Fruit fly (Drosophila melanogaster) whole organism, embryonic: Measurements from ENCODE around the gene orb.

Source experiments
- Atf3 ChIP-seq: fragments of 200-800 bp; sonication (Bioruptor generic); optimal IDR thresholded peaks from 3 replicates; lab custom pipeline; 2016; ENCODE audit warnings: missing biosample characterization, missing genetic modification characterization
- Bdp1 ChIP-seq: fragments of 200-800 bp; sonication (Bioruptor generic); optimal IDR thresholded peaks from 3 replicates; lab custom pipeline; 2016; ENCODE audit warnings: missing biosample characterization, missing genetic modification characterization
- Bgb ChIP-seq: fragments of 200-800 bp; sonication (Bioruptor generic); IDR thresholded peaks from 2 replicates; pipeline ENCODE4 v1.3.6; 2022; ENCODE audit warnings: missing biosample characterization, missing genetic modification characterization; ENCODE audit not compliant: partially characterized antibody
- CG1024 ChIP-seq: fragments of 200-800 bp; sonication (Bioruptor generic); IDR thresholded peaks from 2 replicates; pipeline ENCODE4 v1.3.6; 2022; ENCODE audit warnings: missing biosample characterization, missing genetic modification characterization
- CG11504 ChIP-seq: fragments of 200-800 bp; sonication (Bioruptor generic); optimal IDR thresholded peaks from 3 replicates; lab custom pipeline; 2019; ENCODE audit warnings: missing biosample characterization, mild to moderate bottlenecking, missing genetic modification characterization, moderate library complexity
- CG12942 ChIP-seq: fragments of 200-800 bp; sonication (Bioruptor generic); optimal IDR thresholded peaks from 3 replicates; lab custom pipeline; 2016; ENCODE audit warnings: missing biosample characterization, missing genetic modification characterization
- CG14014 ChIP-seq: fragments of 200-800 bp; sonication (Bioruptor generic); IDR thresholded peaks from 2 replicates; pipeline ENCODE4 v1.3.6; 2022; ENCODE audit warnings: missing biosample characterization, missing genetic modification characterization
- CG14050 ChIP-seq: fragments of 200-800 bp; sonication (Bioruptor generic); IDR thresholded peaks from 3 replicates; pipeline ENCODE4 v1.3.6; 2022; ENCODE audit warnings: missing biosample characterization, missing genetic modification characterization
- CG14667 ChIP-seq: fragments of 200-800 bp; sonication (Bioruptor generic); IDR thresholded peaks from 2 replicates; pipeline ENCODE4 v1.3.6; 2022; ENCODE audit warnings: missing biosample characterization, missing genetic modification characterization
- CG17568 ChIP-seq: fragments of 200-800 bp; sonication (Bioruptor generic); optimal IDR thresholded peaks from 2 replicates; lab custom pipeline; 2018; ENCODE audit warnings: missing biosample characterization, mild to moderate bottlenecking, missing genetic modification characterization, moderate library complexity
- CG30431 ChIP-seq: fragments of 200-800 bp; sonication (Bioruptor generic); optimal IDR thresholded peaks from 2 replicates; lab custom pipeline; 2017; ENCODE audit warnings: missing biosample characterization, missing genetic modification characterization
- CG31365 ChIP-seq: fragments of 200-800 bp; sonication (Bioruptor generic); optimal IDR thresholded peaks from 2 replicates; lab custom pipeline; 2018; ENCODE audit warnings: missing biosample characterization, mild to moderate bottlenecking, missing genetic modification characterization
- CG4360 ChIP-seq: fragments of 200-800 bp; sonication (Bioruptor generic); IDR thresholded peaks from 2 replicates; pipeline ENCODE4 v1.3.6; 2022; ENCODE audit warnings: missing biosample characterization, missing genetic modification characterization
- CG7745 ChIP-seq: fragments of 200-800 bp; sonication (Bioruptor generic); optimal IDR thresholded peaks from 2 replicates; lab custom pipeline; 2018; ENCODE audit warnings: missing biosample characterization, mild to moderate bottlenecking, missing genetic modification characterization, moderate library complexity
- CG7839 ChIP-seq: fragments of 200-800 bp; sonication (Bioruptor generic); optimal IDR thresholded peaks from 3 replicates; lab custom pipeline; 2018; ENCODE audit warnings: missing biosample characterization, mild to moderate bottlenecking, missing genetic modification characterization, moderate library complexity
- CG8089 ChIP-seq: fragments of 200-800 bp; sonication (Bioruptor generic); optimal IDR thresholded peaks from 3 replicates; lab custom pipeline; 2016; ENCODE audit warnings: missing biosample characterization, missing genetic modification characterization
- CG8478 ChIP-seq: fragments of >200 bp; optimal IDR thresholded peaks from 2 replicates; lab custom pipeline; 2018
- CG9876 ChIP-seq: fragments of 200-800 bp; sonication (Bioruptor generic); optimal IDR thresholded peaks from 2 replicates; lab custom pipeline; 2016; ENCODE audit warnings: missing biosample characterization, missing genetic modification characterization
- CoRest ChIP-seq: fragments of 200-800 bp; sonication (Bioruptor generic); optimal IDR thresholded peaks from 3 replicates; lab custom pipeline; 2018; ENCODE audit warnings: missing biosample characterization, mild to moderate bottlenecking, missing genetic modification characterization, moderate library complexity
- E2f2 ChIP-seq: fragments of 200-800 bp; sonication (Bioruptor generic); IDR thresholded peaks from 2 replicates; pipeline ENCODE4 v1.3.6; 2022; ENCODE audit warnings: missing biosample characterization, missing genetic modification characterization
- Ets97D ChIP-seq: fragments of 200-800 bp; sonication (Bioruptor generic); optimal IDR thresholded peaks from 3 replicates; lab custom pipeline; 2016; ENCODE audit warnings: missing biosample characterization, missing genetic modification characterization
- Gsc ChIP-seq: fragments of 200-800 bp; sonication (Bioruptor generic); IDR thresholded peaks from 2 replicates; pipeline ENCODE4 v1.3.6; 2022; ENCODE audit warnings: missing biosample characterization, missing genetic modification characterization
- H15 ChIP-seq: fragments of 200-800 bp; sonication (Bioruptor generic); IDR thresholded peaks from 3 replicates; pipeline ENCODE4 v1.3.6; 2022; ENCODE audit warnings: missing biosample characterization, missing genetic modification characterization
- H2.0 ChIP-seq: fragments of 200-800 bp; sonication (Bioruptor generic); IDR thresholded peaks from 2 replicates; pipeline ENCODE4 v1.3.6; 2022; ENCODE audit warnings: missing biosample characterization, missing genetic modification characterization
- HLH54F ChIP-seq: fragments of 200-800 bp; sonication (Bioruptor generic); optimal IDR thresholded peaks from 3 replicates; lab custom pipeline; 2016; ENCODE audit warnings: missing biosample characterization, missing genetic modification characterization
- Hr3 ChIP-seq: fragments of 200-800 bp; sonication (Bioruptor generic); optimal IDR thresholded peaks from 3 replicates; lab custom pipeline; 2016; ENCODE audit warnings: missing biosample characterization, missing genetic modification characterization
- Hr78 ChIP-seq, 2 experiments: fragments of 200-800 bp in 1 of 2; fragments of >200 bp in 1 of 2; sonication (Bioruptor generic) in 1 of 2; optimal IDR thresholded peaks; 2 replicates each; lab custom pipeline; 2017 to 2019; ENCODE audit warnings: missing biosample characterization in 2 of 2, missing genetic modification characterization in 2 of 2, mild to moderate bottlenecking in 1 of 2, moderate library complexity in 1 of 2
- Med ChIP-seq: fragments of 200-800 bp; sonication (Bioruptor generic); peaks from one replicate; lab custom pipeline; 2016; ENCODE audit warnings: missing biosample characterization, missing genetic modification characterization, mild to moderate bottlenecking, inconsistent platforms, moderate library complexity
- NFAT ChIP-seq: fragments of 200-800 bp; sonication (Bioruptor generic); IDR thresholded peaks from 2 replicates; pipeline ENCODE4 v1.3.6; 2022; ENCODE audit warnings: missing biosample characterization, missing genetic modification characterization
- Oaz ChIP-seq: fragments of 200-800 bp; sonication (Bioruptor generic); IDR thresholded peaks from 2 replicates; pipeline ENCODE4 v1.3.6; 2022; ENCODE audit warnings: missing biosample characterization, missing genetic modification characterization
- Pdp1 ChIP-seq, 2 experiments: fragments of 200-800 bp; sonication (Bioruptor generic); optimal IDR thresholded peaks; 3 replicates each; lab custom pipeline; 2016; ENCODE audit warnings: missing biosample characterization in 2 of 2, missing genetic modification characterization in 2 of 2, mild to moderate bottlenecking in 1 of 2, moderate library complexity in 1 of 2
- Sry-δ ChIP-seq: fragments of 200-800 bp; sonication (Bioruptor generic); optimal IDR thresholded peaks from 2 replicates; lab custom pipeline; 2016; ENCODE audit warnings: missing biosample characterization, missing genetic modification characterization
- Trl ChIP-seq, 3 experiments: fragments of >200 bp in 2 of 3; fragments of 200-800 bp in 1 of 3; sonication (Bioruptor generic) in 1 of 3; optimal IDR thresholded peaks; 2 replicates in 1 of 3; 3 replicates in 2 of 3; lab custom pipeline; 2016 to 2017; ENCODE audit warnings: missing biosample characterization in 1 of 3, missing genetic modification characterization in 1 of 3
- ab ChIP-seq: fragments of 200-800 bp; sonication (Bioruptor generic); optimal IDR thresholded peaks from 2 replicates; lab custom pipeline; 2016; ENCODE audit warnings: missing biosample characterization, missing genetic modification characterization
- ac ChIP-seq: fragments of 200-800 bp; sonication (Bioruptor generic); optimal IDR thresholded peaks from 3 replicates; lab custom pipeline; 2017; ENCODE audit warnings: missing biosample characterization, mild to moderate bottlenecking, missing genetic modification characterization
- ase ChIP-seq: fragments of 200-800 bp; sonication (Bioruptor generic); IDR thresholded peaks from 3 replicates; pipeline ENCODE4 v1.3.6; 2022; ENCODE audit warnings: missing biosample characterization, missing genetic modification characterization
- cad ChIP-seq: fragments of >200 bp; optimal IDR thresholded peaks from 2 replicates; lab custom pipeline; 2017; ENCODE audit warnings: missing biosample characterization, missing genetic modification characterization
- ci ChIP-seq: fragments of 200-800 bp; sonication (Bioruptor generic); IDR thresholded peaks from 3 replicates; pipeline ENCODE4 v1.3.6; 2022; ENCODE audit warnings: missing biosample characterization, missing genetic modification characterization
- dimm ChIP-seq: fragments of 200-800 bp; sonication (Bioruptor generic); IDR thresholded peaks from 2 replicates; pipeline ENCODE4 v1.3.6; 2022; ENCODE audit warnings: missing biosample characterization, missing genetic modification characterization
- dmrt99B ChIP-seq: fragments of 200-800 bp; sonication (Bioruptor generic); optimal IDR thresholded peaks from 2 replicates; lab custom pipeline; 2018; ENCODE audit warnings: missing biosample characterization, mild to moderate bottlenecking, missing genetic modification characterization, moderate library complexity
- ken ChIP-seq: fragments of 200-800 bp; sonication (Bioruptor generic); IDR thresholded peaks from 3 replicates; pipeline ENCODE4 v1.3.6; 2022; ENCODE audit warnings: missing biosample characterization, missing genetic modification characterization
- mld ChIP-seq: fragments of 200-800 bp; sonication (Bioruptor generic); IDR thresholded peaks from 3 replicates; pipeline ENCODE4 v1.3.6; 2022; ENCODE audit warnings: missing biosample characterization, missing genetic modification characterization; ENCODE audit not compliant: partially characterized antibody
- oc ChIP-seq: fragments of 200-800 bp; sonication (Bioruptor generic); optimal IDR thresholded peaks from 2 replicates; lab custom pipeline; 2018; ENCODE audit warnings: missing biosample characterization, mild to moderate bottlenecking, missing genetic modification characterization, moderate library complexity
- org-1 ChIP-seq: fragments of 200-800 bp; sonication (Bioruptor generic); optimal IDR thresholded peaks from 2 replicates; lab custom pipeline; 2017; ENCODE audit warnings: missing biosample characterization, missing genetic modification characterization
- ranshi ChIP-seq: fragments of 200-800 bp; sonication (Bioruptor generic); IDR thresholded peaks from 2 replicates; pipeline ENCODE4 v1.3.6; 2022; ENCODE audit warnings: missing biosample characterization, missing genetic modification characterization
- sens ChIP-seq: fragments of 200-800 bp; sonication (Bioruptor generic); peaks from one replicate; lab custom pipeline; 2016; ENCODE audit warnings: missing biosample characterization, missing genetic modification characterization
- slbo ChIP-seq: fragments of 200-800 bp; sonication (Bioruptor generic); IDR thresholded peaks from 2 replicates; pipeline ENCODE4 v1.3.6; 2022; ENCODE audit warnings: missing biosample characterization, missing genetic modification characterization
- trh ChIP-seq: fragments of 200-800 bp; sonication (Bioruptor generic); optimal IDR thresholded peaks from 2 replicates; lab custom pipeline; 2016; ENCODE audit warnings: missing biosample characterization, missing genetic modification characterization
- tx ChIP-seq: fragments of 200-800 bp; sonication (Bioruptor generic); optimal IDR thresholded peaks from 2 replicates; lab custom pipeline; 2016; ENCODE audit warnings: missing biosample characterization, missing genetic modification characterization
- vfl ChIP-seq: fragments of 200-800 bp; sonication (Bioruptor generic); optimal IDR thresholded peaks from 2 replicates; lab custom pipeline; 2016; ENCODE audit warnings: missing biosample characterization, missing genetic modification characterization
- wor ChIP-seq: fragments of 200-800 bp; sonication (Bioruptor generic); IDR thresholded peaks from 2 replicates; pipeline ENCODE4 v1.3.6; 2022; ENCODE audit warnings: missing biosample characterization, missing genetic modification characterization

orb gene

dm6 chr3R:23326292-23326691, 45.6 kb upstream of the orb start (continued):
- peak; percentile 80 for TF ChIP-seq H2.0 (GFP tag; lab: Robert Waterston, UW)
- TF ChIP-seq Bdp1 = peak; percentile 74
- TF ChIP-seq CG1024 (GFP tag; lab: Robert Waterston, UW) = peak; percentile 54; the same call in 1 of the 2 replicates
- TF ChIP-seq Pdp1 (GFP tag; optimal IDR thresholded peaks at IDR 0.05; lab: Kevin White, UChicago) = peak; percentile 84 to 86
- TF ChIP-seq ken (GFP tag; lab: Robert Waterston, UW) = peak; percentile 80
- peak; percentile 56; the same call in 1 of the 2 replicates for TF ChIP-seq wor (GFP tag; lab: Robert Waterston, UW)
- peak; percentile 47 for TF ChIP-seq CG31365 (tag; lab: Kevin White, UChicago)
- peak; percentile 26 for TF ChIP-seq trh (GFP tag; lab: Kevin White, UChicago)
- peak; percentile 77 for TF ChIP-seq CG14014 (GFP tag; lab: Robert Waterston, UW)
- TF ChIP-seq CG8478 (lab: Kevin White, UChicago) = no peak
- peak; percentile 75 for TF ChIP-seq tx (GFP tag; lab: Kevin White, UChicago)

- TF ChIP-seq Atf3 (no peak), Hr78 (GFP tag; optimal IDR thresholded peaks at IDR 0.05; lab: Kevin White, UChicago) (no peak), CG14667 (GFP tag; lab: Robert Waterston, UW) (no peak), trh (GFP tag; lab: Kevin White, UChicago) (no peak), vfl (no peak), Gsc (no peak), CG7839 (tag; lab: Kevin White, UChicago) (no peak), sens (peak; percentile 6), CG30431 (GFP tag; lab: Kevin White, UChicago) (no peak), E2f2 (GFP tag; lab: Robert Waterston, UW) (no peak), H15 (GFP tag; lab: Robert Waterston, UW) (no peak), CG14050 (no peak), ci (0 out of 3 replicates have a peak, but pooled peaks have one; percentile 39), Bgb (no peak), CG9876 (no peak), org-1 (no peak), slbo (no peak), dmrt99B (no peak), ranshi (GFP tag; lab: Robert Waterston, UW) (no peak), ac (GFP tag; lab: Kevin White, UChicago) (no peak), mld (GFP tag; lab: Robert Waterston, UW) (no peak), CG4360 (GFP tag; lab: Robert Waterston, UW) (peak; percentile 42; the same call in 1 of the 2 replicates), Sry-δ (GFP tag; lab: Kevin White, UChicago) (no peak), HLH54F (GFP tag; lab: Kevin White, UChicago) (no peak), CG17568 (GFP tag; lab: Kevin White, UChicago) (no peak), NFAT (GFP tag; lab: Robert Waterston, UW) (no peak), Med (peak; percentile 23), CG11504 (tag; lab: Kevin White, UChicago) (no peak), ab (GFP tag; lab: Kevin White, UChicago) (no peak), Oaz (GFP tag; lab: Robert Waterston, UW) (no peak), oc (tag; lab: Kevin White, UChicago) (peak; percentile 45), CG8089 (GFP tag; lab: Kevin White, UChicago) (no peak), Ets97D (GFP tag; lab: Kevin White, UChicago) (no peak), Hr3 (GFP tag; lab: Kevin White, UChicago) (no peak), Trl (optimal IDR thresholded peaks at IDR 0.05; lab: Kevin White, UChicago) (peak in 1 of 2 experiments; percentile 1), Trl (GFP tag; optimal IDR thresholded peaks at IDR 0.05; lab: Kevin White, UChicago) (no peak), dimm (GFP tag; lab: Robert Waterston, UW) (no peak), H2.0 (GFP tag; lab: Robert Waterston, UW) (no peak), CG12942 (GFP tag; lab: Kevin White, UChicago) (no peak), ase (no peak), CG7745 (no peak), cad (GFP tag; lab: Kevin White, UChicago) (no peak), CoRest (tag; lab: Kevin White, UChicago) (no peak), Bdp1 (no peak)
These were observed 45.1 kb upstream of the orb start for dm6 chr3R:23325710-23326109.
